Worm (Caenorhabditis elegans): ENCODE data around the gene clec-4.

The clec-4 gene

ce11 chrII:12617586-12617985, 36.7 kb upstream of the clec-4 start, which contains the start of gene nspe-3:
TSS of gene nspe-3 (plus strand) at chrII:12617886.
- TF ChIP-seq bed-3 (GFP tag; optimal IDR thresholded peaks at IDR 0.05) (no peak), ham-2 (GFP tag; optimal IDR thresholded peaks at IDR 0.05) (no peak), drap-1 (GFP tag; optimal IDR thresholded peaks at IDR 0.05) (no peak), ceh-83 (GFP tag; optimal IDR thresholded peaks at IDR 0.05) (no peak)

ce11 chrII:12616081-12616480, 35.2 kb upstream of the clec-4 start, which contains the start of gene nspe-6:
TSS of gene nspe-6 (minus strand) at chrII:12616181.
- TF ChIP-seq snpc-4 (tag; optimal IDR thresholded peaks at IDR 0.05) (no peak), bed-3 (GFP tag; optimal IDR thresholded peaks at IDR 0.05) (no peak), M03D4.4 (tag; optimal IDR thresholded peaks at IDR 0.05) (no peak), nhr-28 (tag; optimal IDR thresholded peaks at IDR 0.05) (no peak), lin-32 (GFP tag; optimal IDR thresholded peaks at IDR 0.05) (no peak), nhr-12 (tag; optimal IDR thresholded peaks at IDR 0.05) (no peak)

ce11 chrII:12615413-12615812, 34.5 kb upstream of the clec-4 start:
- no peak for TF ChIP-seq nhr-2 (tag; optimal IDR thresholded peaks at IDR 0.05)
- no peak for TF ChIP-seq M03D4.4 (tag; optimal IDR thresholded peaks at IDR 0.05)
- no peak for TF ChIP-seq cnd-1 (tag; optimal IDR thresholded peaks at IDR 0.05)
- TF ChIP-seq pha-4 (tag; optimal IDR thresholded peaks at IDR 0.05), result no peak

ce11 chrII:12612218-12612617, 31.3 kb upstream of the clec-4 start, which contains the start of gene nspe-4:
TSS of gene nspe-4 (plus strand) at chrII:12612518.
- TF ChIP-seq unc-120 (tag; optimal IDR thresholded peaks at IDR 0.05; ENCODE audit: poor library complexity, severe bottlenecking) (no peak), nhr-237 (tag; optimal IDR thresholded peaks at IDR 0.05) (no peak), flh-1 (GFP tag; optimal IDR thresholded peaks at IDR 0.05) (no peak), bed-3 (GFP tag; optimal IDR thresholded peaks at IDR 0.05) (no peak), ceh-83 (GFP tag; optimal IDR thresholded peaks at IDR 0.05) (no peak), zip-8 (tag; optimal IDR thresholded peaks at IDR 0.05) (no peak)

- TF ChIP-seq elt-1 (tag; optimal IDR thresholded peaks at IDR 0.05; ENCODE audit: borderline replicate concordance, insufficient read depth) (no peak), unc-39 (tag; optimal IDR thresholded peaks at IDR 0.05) (no peak), ceh-39 (tag; optimal IDR thresholded peaks at IDR 0.05) (no peak), mep-1 (tag; optimal IDR thresholded peaks at IDR 0.05) (no peak), unc-120 (tag; optimal IDR thresholded peaks at IDR 0.05; ENCODE audit: poor library complexity, severe bottlenecking) (no peak), ceh-83 (GFP tag; optimal IDR thresholded peaks at IDR 0.05) (no peak), sptf-1 (tag; optimal IDR thresholded peaks at IDR 0.05) (no peak), unc-62 (GFP tag; optimal IDR thresholded peaks at IDR 0.05) (no peak), hlh-1 (tag; optimal IDR thresholded peaks at IDR 0.05) (no peak), flh-1 (GFP tag; optimal IDR thresholded peaks at IDR 0.05) (no peak), lin-13 (tag; optimal IDR thresholded peaks at IDR 0.05) (no peak), blmp-1 (tag; optimal IDR thresholded peaks at IDR 0.05) (no peak), nhr-237 (tag; optimal IDR thresholded peaks at IDR 0.05) (no peak), tbx-8 (GFP tag; optimal IDR thresholded peaks at IDR 0.05) (no peak), lin-32 (GFP tag; optimal IDR thresholded peaks at IDR 0.05) (no peak), bed-3 (GFP tag; optimal IDR thresholded peaks at IDR 0.05) (no peak), ceh-43 (GFP tag; optimal IDR thresholded peaks at IDR 0.05) (no peak)
These were observed 27.7 kb upstream of the clec-4 start, which contains the start of gene Y38E10A.9 for ce11 chrII:12608653-12609052. TSS of gene Y38E10A.9 (plus strand) at chrII:12608953.

ce11 chrII:12606900-12607299, 26.0 kb upstream of the clec-4 start, which contains the start of gene Y38E10A.8:
TSS of gene Y38E10A.8 (plus strand) at chrII:12607200.
- TF ChIP-seq nhr-2 (tag; optimal IDR thresholded peaks at IDR 0.05) (no peak), snpc-4 (tag; optimal IDR thresholded peaks at IDR 0.05) (no peak), ham-2 (GFP tag; optimal IDR thresholded peaks at IDR 0.05) (no peak), pha-4 (tag; optimal IDR thresholded peaks at IDR 0.05) (no peak), unc-120 (tag; optimal IDR thresholded peaks at IDR 0.05; ENCODE audit: poor library complexity, severe bottlenecking) (no peak), elt-1 (tag; optimal IDR thresholded peaks at IDR 0.05; ENCODE audit: borderline replicate concordance, insufficient read depth) (no peak), sptf-1 (tag; optimal IDR thresholded peaks at IDR 0.05) (no peak), mab-5 (tag; optimal IDR thresholded peaks at IDR 0.05) (no peak), tbx-8 (GFP tag; optimal IDR thresholded peaks at IDR 0.05) (no peak), mep-1 (tag; optimal IDR thresholded peaks at IDR 0.05) (no peak), lsy-2 (tag; optimal IDR thresholded peaks at IDR 0.05) (no peak), zip-8 (tag; optimal IDR thresholded peaks at IDR 0.05) (no peak), M03D4.4 (tag; optimal IDR thresholded peaks at IDR 0.05) (no peak), lin-13 (tag; optimal IDR thresholded peaks at IDR 0.05) (no peak), bed-3 (GFP tag; optimal IDR thresholded peaks at IDR 0.05) (no peak), drap-1 (GFP tag; optimal IDR thresholded peaks at IDR 0.05) (no peak), ces-1 (GFP tag; optimal IDR thresholded peaks at IDR 0.05) (no peak), ztf-11 (tag; optimal IDR thresholded peaks at IDR 0.05) (no peak), sem-2 (GFP tag; optimal IDR thresholded peaks at IDR 0.05) (no peak)
